Fruit fly (Drosophila melanogaster) S2 (cell line): Measurements from ENCODE around the gene mthl12.

ENCODE experiments used
- CG8478 ChIP-seq: fragments of >200 bp; optimal IDR thresholded peaks from 2 replicates; lab custom pipeline; 2018
- CTCF ChIP-seq, 2 experiments: fragments of >200 bp; optimal IDR thresholded peaks; 2 replicates each; lab custom pipeline; 2018

DNA sequence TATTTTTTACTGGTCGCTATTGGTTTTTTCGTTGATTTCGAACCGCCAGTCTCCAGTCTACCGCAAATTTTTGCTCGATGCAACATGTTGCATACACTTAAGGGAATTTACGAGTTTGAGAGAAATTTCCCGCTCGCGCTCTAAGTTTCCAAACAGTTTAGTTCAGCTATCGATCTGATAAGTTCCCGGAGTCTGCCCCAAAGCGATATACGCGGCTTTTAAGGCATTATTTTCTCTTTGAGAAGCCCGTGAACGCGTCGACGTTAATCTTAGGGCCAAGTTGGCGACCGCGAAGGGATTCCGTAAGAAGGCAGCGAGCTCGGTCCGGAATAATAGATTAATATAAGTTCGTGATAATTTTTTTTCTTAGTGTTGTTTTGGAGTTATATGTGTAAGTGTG lies 21.4 kb downstream of the mthl12 start:
- TF ChIP-seq CG8478 (lab: Kevin White, UChicago), result no peak
- TF ChIP-seq CTCF (optimal IDR thresholded peaks at IDR 0.05; lab: Kevin White, UChicago), result no peak
